Fruit fly (Drosophila melanogaster) whole organism, pupa: ENCODE measurements around the gene Ptip.

Experiments used
- CG10348 ChIP-seq: fragments of 200-800 bp; sonication (Bioruptor generic); IDR thresholded peaks from 2 replicates; pipeline ENCODE4 v1.3.6; 2022; ENCODE audit warnings: missing biosample characterization, missing genetic modification characterization
- CG12605 ChIP-seq: fragments of 200-800 bp; sonication (Bioruptor generic); IDR thresholded peaks from 2 replicates; pipeline ENCODE4 v1.3.6; 2022; ENCODE audit warnings: missing biosample characterization, missing genetic modification characterization
- CG13204 ChIP-seq: fragments of 200-800 bp; sonication (Bioruptor generic); optimal IDR thresholded peaks from 2 replicates; lab custom pipeline; 2018; ENCODE audit warnings: missing biosample characterization, mild to moderate bottlenecking, missing genetic modification characterization, moderate library complexity
- CG14655 ChIP-seq: fragments of 200-800 bp; sonication (Bioruptor generic); optimal IDR thresholded peaks from 3 replicates; lab custom pipeline; 2017; ENCODE audit warnings: mild to moderate bottlenecking, missing biosample characterization, missing genetic modification reagents, missing genetic modification characterization
- CG15710 ChIP-seq: fragments of 200-800 bp; sonication (Bioruptor generic); optimal IDR thresholded peaks from 2 replicates; lab custom pipeline; 2018; ENCODE audit warnings: missing biosample characterization, mild to moderate bottlenecking, missing genetic modification characterization, moderate library complexity
- CG17806 ChIP-seq: fragments of 200-800 bp; sonication (Bioruptor generic); optimal IDR thresholded peaks from 2 replicates; lab custom pipeline; 2018; ENCODE audit warnings: missing biosample characterization, mild to moderate bottlenecking, missing genetic modification characterization, moderate library complexity
- CG32121 ChIP-seq: fragments of 200-800 bp; sonication (Bioruptor generic); IDR thresholded peaks from 2 replicates; pipeline ENCODE4 v1.3.6; 2022; ENCODE audit warnings: missing biosample characterization, missing genetic modification characterization
- CG34367 ChIP-seq: fragments of 200-800 bp; sonication (Bioruptor generic); optimal IDR thresholded peaks from 2 replicates; lab custom pipeline; 2018; ENCODE audit warnings: missing biosample characterization, mild to moderate bottlenecking, missing genetic modification characterization
- CG4496 ChIP-seq: fragments of 200-800 bp; sonication (Bioruptor generic); IDR thresholded peaks from 3 replicates; pipeline ENCODE4 v1.3.6; 2022; ENCODE audit warnings: missing biosample characterization, missing genetic modification characterization
- CG8159 ChIP-seq: fragments of 200-800 bp; sonication (Bioruptor generic); optimal IDR thresholded peaks from 3 replicates; lab custom pipeline; 2018; ENCODE audit warnings: missing biosample characterization, mild to moderate bottlenecking, missing genetic modification characterization, moderate library complexity
- CG8301 ChIP-seq: fragments of 200-800 bp; sonication (Bioruptor generic); optimal IDR thresholded peaks from 2 replicates; lab custom pipeline; 2018; ENCODE audit warnings: missing biosample characterization, mild to moderate bottlenecking, missing genetic modification characterization
- CG9948 ChIP-seq: fragments of 200-800 bp; sonication (Bioruptor generic); optimal IDR thresholded peaks from 2 replicates; lab custom pipeline; 2018; ENCODE audit warnings: missing biosample characterization, mild to moderate bottlenecking, missing genetic modification characterization, moderate library complexity
- D1 ChIP-seq: fragments of 200-800 bp; sonication (Bioruptor generic); optimal IDR thresholded peaks from 2 replicates; lab custom pipeline; 2018; ENCODE audit warnings: missing biosample characterization, mild to moderate bottlenecking, missing genetic modification characterization, moderate library complexity
- EcR ChIP-seq: fragments of 200-800 bp; sonication (Bioruptor generic); optimal IDR thresholded peaks from 3 replicates; lab custom pipeline; 2019; ENCODE audit warnings: missing biosample characterization, missing genetic modification characterization, mild to moderate bottlenecking, moderate library complexity, missing genetic modification reagents
- Ets98B ChIP-seq: fragments of 200-800 bp; sonication (Bioruptor generic); IDR thresholded peaks from 2 replicates; pipeline ENCODE4 v1.3.6; 2022; ENCODE audit warnings: missing biosample characterization, missing genetic modification characterization
- Pif1A ChIP-seq: fragments of 200-800 bp; sonication (Bioruptor generic); optimal IDR thresholded peaks from 3 replicates; lab custom pipeline; 2016; ENCODE audit warnings: missing biosample characterization, missing genetic modification characterization
- Pif1B ChIP-seq: fragments of 200-800 bp; sonication (Bioruptor generic); optimal IDR thresholded peaks from 3 replicates; lab custom pipeline; 2016; ENCODE audit warnings: missing biosample characterization, missing genetic modification characterization
- Snoo ChIP-seq: fragments of 200-800 bp; sonication (Bioruptor generic); optimal IDR thresholded peaks from 3 replicates; lab custom pipeline; 2017; ENCODE audit warnings: missing biosample characterization, mild to moderate bottlenecking, missing genetic modification characterization, inconsistent platforms
- fd96Ca ChIP-seq: fragments of 200-800 bp; sonication (Bioruptor generic); IDR thresholded peaks from 3 replicates; pipeline ENCODE4 v1.3.6; 2022; ENCODE audit warnings: missing biosample characterization, missing genetic modification characterization
- gl ChIP-seq: fragments of 200-800 bp; sonication (Bioruptor generic); optimal IDR thresholded peaks from 2 replicates; lab custom pipeline; 2018; ENCODE audit warnings: missing biosample characterization, mild to moderate bottlenecking, missing genetic modification characterization
- rn ChIP-seq: fragments of 200-800 bp; sonication (Bioruptor generic); IDR thresholded peaks from 2 replicates; pipeline ENCODE4 v1.3.6; 2022; ENCODE audit warnings: missing biosample characterization, missing genetic modification characterization

Gene Ptip

dm6 chr3L:14050944-14051548 lies 22.1 kb upstream of the Ptip start, which contains the start of gene CG6833:
Gene CG6833, plus strand, starts transcription at chr3L:14051206.
- TF ChIP-seq Pif1A (GFP tag; lab: Kevin White, UChicago) (no peak), CG34367 (no peak), CG15710 (tag; lab: Kevin White, UChicago) (peak; percentile 42), CG8159 (tag; lab: Kevin White, UChicago) (peak; percentile 60), Ets98B (GFP tag; lab: Robert Waterston, UW) (peak; percentile 69), CG14655 (GFP tag; lab: Kevin White, UChicago) (peak; percentile 54), Pif1B (no peak), rn (peak; percentile 69), CG13204 (no peak), CG32121 (GFP tag; lab: Robert Waterston, UW) (peak; percentile 56; the same call in 1 of the 2 replicates), CG10348 (no peak), D1 (no peak), CG17806 (tag; lab: Kevin White, UChicago) (peak; percentile 60), Snoo (tag; lab: Kevin White, UChicago) (peak; percentile 35), fd96Ca (GFP tag; lab: Robert Waterston, UW) (peak; percentile 81), CG9948 (tag; lab: Kevin White, UChicago) (peak; percentile 61), gl (peak; percentile 10), CG8301 (tag; lab: Kevin White, UChicago) (peak; percentile 44), CG12605 (GFP tag; lab: Robert Waterston, UW) (peak; percentile 57; the same call in 1 of the 2 replicates), CG4496 (GFP tag; lab: Robert Waterston, UW) (peak; percentile 63; the same call in 2 of the 3 replicates), EcR (GFP tag; lab: Kevin White, UChicago) (no peak)
- TF ChIP-seq, all 21 proteins: peak for 14

- TF ChIP-seq CG34367 (peak; percentile 81), CG17806 (tag; lab: Kevin White, UChicago) (peak; percentile 89), EcR (GFP tag; lab: Kevin White, UChicago) (no peak), CG8301 (tag; lab: Kevin White, UChicago) (no peak), CG14655 (GFP tag; lab: Kevin White, UChicago) (no peak), CG9948 (tag; lab: Kevin White, UChicago) (peak; percentile 84), fd96Ca (GFP tag; lab: Robert Waterston, UW) (no peak), CG32121 (GFP tag; lab: Robert Waterston, UW) (peak; percentile 82), CG15710 (tag; lab: Kevin White, UChicago) (peak; percentile 81), Snoo (tag; lab: Kevin White, UChicago) (peak; percentile 75), Pif1B (no peak), D1 (no peak), CG12605 (GFP tag; lab: Robert Waterston, UW) (peak; percentile 80), gl (peak; percentile 68), CG4496 (GFP tag; lab: Robert Waterston, UW) (peak; percentile 62; the same call in 2 of the 3 replicates), Ets98B (GFP tag; lab: Robert Waterston, UW) (peak; percentile 65)
Measured at dm6 chr3L:14049620-14050253, 20.8 kb upstream of the Ptip start, which contains the start of gene Neurl4. Gene Neurl4, minus strand, starts transcription at chr3L:14049892.

dm6 chr3L:14037655-14038644 lies 9.0 kb upstream of the Ptip start:
- no peak for TF ChIP-seq CG17806 (tag; lab: Kevin White, UChicago)
- peak; percentile 30; the same call in 1 of the 3 replicates for TF ChIP-seq CG4496 (GFP tag; lab: Robert Waterston, UW)
- no peak for TF ChIP-seq CG9948 (tag; lab: Kevin White, UChicago)
- TF ChIP-seq Pif1A (GFP tag; lab: Kevin White, UChicago): no peak
- peak; percentile 67 for TF ChIP-seq EcR (GFP tag; lab: Kevin White, UChicago)
- no peak for TF ChIP-seq rn
- TF ChIP-seq CG12605 (GFP tag; lab: Robert Waterston, UW): peak; percentile 50
- no peak for TF ChIP-seq CG34367
- TF ChIP-seq Snoo (tag; lab: Kevin White, UChicago): peak; percentile 5
- no peak; the same call in 1 of the 2 replicates for TF ChIP-seq CG32121 (GFP tag; lab: Robert Waterston, UW)
- TF ChIP-seq Ets98B (GFP tag; lab: Robert Waterston, UW): peak; percentile 64
- 0 out of 3 replicates have a peak, but pooled peaks have one; percentile 29 for TF ChIP-seq fd96Ca (GFP tag; lab: Robert Waterston, UW)

dm6 chr3L:14036867-14037313 lies 8.0 kb upstream of the Ptip start, which contains the start of gene Hsp110:
Gene Hsp110, plus strand, starts transcription at chr3L:14037019.
- TF ChIP-seq gl (no peak), CG10348 (no peak), Pif1A (GFP tag; lab: Kevin White, UChicago) (no peak), EcR (GFP tag; lab: Kevin White, UChicago) (peak; percentile 77), CG8301 (tag; lab: Kevin White, UChicago) (peak; percentile 16), fd96Ca (GFP tag; lab: Robert Waterston, UW) (0 out of 3 replicates have a peak, but pooled peaks have one; percentile 24), CG14655 (GFP tag; lab: Kevin White, UChicago) (no peak), Snoo (tag; lab: Kevin White, UChicago) (peak; percentile 14), CG13204 (no peak), CG34367 (no peak), CG8159 (tag; lab: Kevin White, UChicago) (peak; percentile 12), rn (no peak), Ets98B (GFP tag; lab: Robert Waterston, UW) (peak; percentile 37; the same call in 1 of the 2 replicates)
